Worm (Caenorhabditis elegans) whole organism, young adult: ENCODE data around the gene mrpl-39.

Experiments
- F39B2.1 ChIP-seq: fragments of 200-800 bp; sonication (Bioruptor generic); IDR thresholded peaks from 2 replicates; pipeline ENCODE4 v1.3.6; 2022; ENCODE audit warnings: missing genetic modification reagents, missing genetic modification characterization, missing compliant biosample characterization
- ceh-58 ChIP-seq: fragments of 200-800 bp; sonication (Bioruptor generic); IDR thresholded peaks from 2 replicates; pipeline ENCODE4 v1.3.6; 2022; ENCODE audit warnings: missing genetic modification characterization, missing compliant biosample characterization
- chd-7 ChIP-seq: sonication (generic microtip); optimal IDR thresholded peaks from 2 replicates; lab custom pipeline; 2016; ENCODE audit warnings: mild to moderate bottlenecking, missing genetic modification characterization, moderate library complexity, missing compliant biosample characterization
- him-1 ChIP-seq: sonication (generic microtip); optimal IDR thresholded peaks from 2 replicates; lab custom pipeline; 2016; ENCODE audit warnings: missing genotype, missing genetic modification reagents, missing genetic modification characterization, missing compliant biosample characterization
- lin-40 ChIP-seq: sonication (generic microtip); optimal IDR thresholded peaks from 2 replicates; lab custom pipeline; 2016; ENCODE audit warnings: missing genetic modification characterization, mild to moderate bottlenecking, missing compliant biosample characterization, missing genotype, missing genetic modification reagents
- lir-1 ChIP-seq: fragments of 200-800 bp; sonication (Bioruptor generic); conservative IDR thresholded peaks from 2 replicates; pipeline ENCODE4 v1.3.6; 2022; ENCODE audit warnings: missing genetic modification reagents, missing genetic modification characterization, missing compliant biosample characterization
- madf-6 ChIP-seq: fragments of 200-800 bp; sonication (Bioruptor generic); IDR thresholded peaks from 2 replicates; pipeline ENCODE4 v1.3.6; 2022; ENCODE audit warnings: missing genetic modification reagents, missing genetic modification characterization, missing compliant biosample characterization
- pha-4 ChIP-seq: fragments of 150-350 bp; sonication (generic microtip); optimal IDR thresholded peaks from 2 replicates; lab custom pipeline; 2014; ENCODE audit warnings: missing biosample characterization, missing genetic modification reagents, missing genetic modification characterization
- unc-62 ChIP-seq: fragments of 150-350 bp; optimal IDR thresholded peaks from 2 replicates; lab custom pipeline; 2014; ENCODE audit warnings: missing biosample characterization, missing genetic modification reagents, missing genetic modification characterization

DNA sequence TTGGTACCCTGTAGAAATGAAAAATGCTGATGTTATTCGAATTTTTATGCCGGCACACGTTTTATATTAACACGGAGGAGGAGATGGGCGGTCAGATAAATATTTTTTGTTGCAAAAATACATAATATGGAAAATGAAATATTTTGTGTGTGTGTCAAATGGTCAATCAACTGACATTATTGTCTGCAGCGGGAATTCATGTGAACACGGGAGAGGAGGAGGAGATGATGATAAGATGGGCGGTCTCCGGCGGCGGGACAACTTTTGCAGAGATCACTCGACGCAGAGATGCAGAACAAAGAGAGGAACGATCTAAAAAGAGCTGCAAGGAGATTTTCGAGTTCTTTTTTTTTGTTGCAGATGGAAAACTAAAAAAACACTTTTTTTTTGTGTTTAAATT is 49.7 kb upstream of the mrpl-39 start, which contains the start of gene dhs-13:
- TF ChIP-seq ceh-58 (GFP tag; lab: Robert Waterston, UW) = no peak
- TF ChIP-seq unc-62 (GFP tag; lab: Kevin White, UChicago) = no peak
- no peak for TF ChIP-seq F39B2.1 (GFP tag; lab: Robert Waterston, UW)
- no peak for TF ChIP-seq chd-7 (tag; lab: Kevin White, UChicago)
- TF ChIP-seq lin-40 (tag; lab: Kevin White, UChicago) = no peak
- TF ChIP-seq madf-6 = no peak
- no peak for TF ChIP-seq him-1 (tag; lab: Kevin White, UChicago)
- TF ChIP-seq lir-1 (GFP tag; lab: Robert Waterston, UW) = no peak
- no peak for TF ChIP-seq pha-4 (tag; lab: Kevin White, UChicago)
